Worm (Caenorhabditis elegans) whole organism, L3 larva: ENCODE measurements around the gene tiar-2.
A peak's percentile ranks its signal among the peaks of the same experiment; 100 is the strongest.

Experiments
- R02D3.7 ChIP-seq: fragments of 150-350 bp; optimal IDR thresholded peaks from 2 replicates; lab custom pipeline; 2014; ENCODE audit warnings: missing biosample characterization, missing genetic modification characterization
- ZK546.5 ChIP-seq: sonication (generic microtip); optimal IDR thresholded peaks from 2 replicates; lab custom pipeline; 2017; ENCODE audit warnings: missing biosample characterization, missing genetic modification characterization
- aly-2 ChIP-seq: fragments of 150-350 bp; optimal IDR thresholded peaks from 2 replicates; lab custom pipeline; 2014; ENCODE audit warnings: missing biosample characterization, missing genetic modification characterization
- ceh-28 ChIP-seq: fragments of 150-350 bp; optimal IDR thresholded peaks from 2 replicates; lab custom pipeline; 2014; ENCODE audit warnings: missing biosample characterization, missing genetic modification reagents, missing genetic modification characterization
- ceh-82 ChIP-seq: fragments of 150-350 bp; optimal IDR thresholded peaks from 2 replicates; lab custom pipeline; 2014; ENCODE audit warnings: missing biosample characterization, missing genetic modification characterization
- daf-12 ChIP-seq: fragments of 150-350 bp; optimal IDR thresholded peaks from 2 replicates; lab custom pipeline; 2014; ENCODE audit warnings: missing biosample characterization, missing genetic modification reagents, missing genetic modification characterization
- egl-27 ChIP-seq: sonication (generic microtip); optimal IDR thresholded peaks from 4 replicates; lab custom pipeline; 2017; ENCODE audit warnings: missing biosample characterization, missing genetic modification reagents, missing genetic modification characterization
- egl-5 ChIP-seq: fragments of 150-350 bp; optimal IDR thresholded peaks from 2 replicates; lab custom pipeline; 2017; ENCODE audit warnings: missing biosample characterization, missing genetic modification reagents, missing genetic modification characterization, inconsistent platforms
- elt-1 ChIP-seq: fragments of 150-350 bp; optimal IDR thresholded peaks from 2 replicates; lab custom pipeline; 2014; ENCODE audit warnings: missing biosample characterization, missing genetic modification characterization
- elt-2 ChIP-seq: sonication (generic microtip); optimal IDR thresholded peaks from 2 replicates; lab custom pipeline; 2016; ENCODE audit warnings: missing genetic modification reagents, mild to moderate bottlenecking, missing genetic modification characterization, missing compliant biosample characterization
- elt-3 ChIP-seq, 3 experiments: fragments of 150-350 bp in 1 of 3; sonication (generic microtip) in 2 of 3; optimal IDR thresholded peaks; 2 replicates in 2 of 3; 4 replicates in 1 of 3; lab custom pipeline; 2014 to 2017; ENCODE audit warnings: missing biosample characterization in 3 of 3, missing genetic modification characterization in 3 of 3
- eor-1 ChIP-seq, 2 experiments: fragments of 150-350 bp; optimal IDR thresholded peaks; 2 replicates each; lab custom pipeline; 2014 to 2018; ENCODE audit warnings: missing biosample characterization in 2 of 2, missing genetic modification characterization in 2 of 2
- fkh-2 ChIP-seq: fragments of 150-350 bp; optimal IDR thresholded peaks from 2 replicates; lab custom pipeline; 2014; ENCODE audit warnings: missing biosample characterization, missing genetic modification reagents, missing genetic modification characterization
- hmg-11 ChIP-seq: sonication (generic microtip); optimal IDR thresholded peaks from 2 replicates; lab custom pipeline; 2016; ENCODE audit warnings: missing genetic modification characterization, missing compliant biosample characterization
- lin-15B ChIP-seq: fragments of 150-350 bp; optimal IDR thresholded peaks from 2 replicates; lab custom pipeline; 2014; ENCODE audit warnings: missing biosample characterization, missing genetic modification characterization
- lin-39 ChIP-seq: fragments of 150-350 bp; optimal IDR thresholded peaks from 2 replicates; lab custom pipeline; 2018; ENCODE audit warnings: missing biosample characterization, missing genetic modification reagents, missing genetic modification characterization
- lsy-12 ChIP-seq: sonication (generic microtip); optimal IDR thresholded peaks from 2 replicates; lab custom pipeline; 2016; ENCODE audit warnings: mild to moderate bottlenecking, missing genetic modification characterization, missing compliant biosample characterization
- mml-1 ChIP-seq: fragments of 150-350 bp; sonication (generic microtip); optimal IDR thresholded peaks from 3 replicates; lab custom pipeline; 2014; ENCODE audit warnings: missing biosample characterization, missing genetic modification characterization
- nfya-1 ChIP-seq: sonication (generic microtip); optimal IDR thresholded peaks from 2 replicates; lab custom pipeline; 2017; ENCODE audit warnings: missing genetic modification characterization, mild to moderate bottlenecking, missing compliant biosample characterization, antibody characterized with exemption, moderate library complexity; ENCODE audit not compliant: insufficient read depth
- nhr-11 ChIP-seq: fragments of 150-350 bp; optimal IDR thresholded peaks from 2 replicates; lab custom pipeline; 2014; ENCODE audit warnings: missing biosample characterization, missing genetic modification characterization
- nhr-12 ChIP-seq: fragments of 150-350 bp; optimal IDR thresholded peaks from 2 replicates; lab custom pipeline; 2014; ENCODE audit warnings: missing biosample characterization, missing genetic modification characterization
- nhr-23 ChIP-seq: fragments of 150-350 bp; optimal IDR thresholded peaks from 2 replicates; lab custom pipeline; 2014; ENCODE audit warnings: missing biosample characterization, missing genetic modification reagents, missing genetic modification characterization
- nhr-237 ChIP-seq: fragments of 150-350 bp; optimal IDR thresholded peaks from 2 replicates; lab custom pipeline; 2014; ENCODE audit warnings: missing biosample characterization, missing genetic modification characterization
- nhr-28 ChIP-seq: fragments of 150-350 bp; optimal IDR thresholded peaks from 2 replicates; lab custom pipeline; 2014; ENCODE audit warnings: missing biosample characterization, missing genetic modification characterization
- nhr-43 ChIP-seq: sonication (generic microtip); optimal IDR thresholded peaks from 2 replicates; lab custom pipeline; 2016; ENCODE audit warnings: mild to moderate bottlenecking, missing genetic modification characterization, missing compliant biosample characterization; ENCODE audit not compliant: poor library complexity, severe bottlenecking
- nhr-67 ChIP-seq: fragments of 150-350 bp; optimal IDR thresholded peaks from 2 replicates; lab custom pipeline; 2014; ENCODE audit warnings: missing biosample characterization, missing genetic modification characterization
- nhr-76 ChIP-seq: fragments of 150-350 bp; sonication (generic microtip); optimal IDR thresholded peaks from 5 replicates; lab custom pipeline; 2014; ENCODE audit warnings: missing biosample characterization, missing genetic modification characterization
- pha-4 ChIP-seq: fragments of 150-350 bp; optimal IDR thresholded peaks from 2 replicates; lab custom pipeline; 2014; ENCODE audit warnings: missing biosample characterization, missing genetic modification reagents, missing genetic modification characterization
- sea-2 ChIP-seq: fragments of 150-350 bp; sonication (generic microtip); optimal IDR thresholded peaks from 4 replicates; lab custom pipeline; 2014; ENCODE audit warnings: missing biosample characterization, missing genetic modification reagents, missing genetic modification characterization
- skn-1 ChIP-seq: fragments of 150-350 bp; optimal IDR thresholded peaks from 2 replicates; lab custom pipeline; 2014; ENCODE audit warnings: missing biosample characterization, missing genetic modification characterization
- snpc-4 ChIP-seq: fragments of 150-350 bp; optimal IDR thresholded peaks from 2 replicates; lab custom pipeline; 2014; ENCODE audit warnings: missing biosample characterization, missing genetic modification characterization
- tbx-2 ChIP-seq: sonication (generic microtip); optimal IDR thresholded peaks from 2 replicates; lab custom pipeline; 2016; ENCODE audit warnings: mild to moderate bottlenecking, missing genetic modification characterization, missing compliant biosample characterization
- unc-62 ChIP-seq: fragments of 150-350 bp; sonication (generic microtip); optimal IDR thresholded peaks from 4 replicates; lab custom pipeline; 2014; ENCODE audit warnings: missing biosample characterization, missing genetic modification reagents, missing genetic modification characterization
- zag-1 ChIP-seq: fragments of 150-350 bp; optimal IDR thresholded peaks from 2 replicates; lab custom pipeline; 2014; ENCODE audit warnings: missing biosample characterization, missing genetic modification characterization
- ztf-11 ChIP-seq: fragments of 150-350 bp; optimal IDR thresholded peaks from 2 replicates; lab custom pipeline; 2014; ENCODE audit warnings: missing biosample characterization, missing genetic modification characterization
- ztf-4 ChIP-seq: fragments of 150-350 bp; optimal IDR thresholded peaks from 2 replicates; lab custom pipeline; 2014; ENCODE audit warnings: missing biosample characterization, missing genetic modification characterization

Gene tiar-2

DNA sequence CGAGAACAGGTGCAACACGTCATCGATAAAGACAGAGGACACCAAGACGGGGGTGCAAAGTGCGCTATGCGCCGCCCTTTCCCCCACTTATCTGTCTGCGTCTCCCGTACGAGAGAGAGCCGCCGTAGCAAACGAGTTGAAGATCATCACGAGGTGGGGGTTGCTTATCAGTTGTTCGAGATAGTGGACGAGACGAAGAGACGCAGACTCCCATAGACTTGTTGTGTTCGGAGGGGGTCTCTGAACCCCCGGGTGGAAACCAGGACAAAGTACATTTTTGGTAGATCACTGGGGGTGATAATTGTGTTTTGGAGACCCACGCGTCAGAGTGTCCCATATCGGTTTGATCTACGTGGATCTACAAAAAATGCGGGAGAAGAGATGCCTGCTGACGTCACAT lies 30.3 kb downstream of the tiar-2 start (continued):
- peak; percentile 90 for TF ChIP-seq nfya-1 (tag; lab: Kevin White, UChicago)
- peak; percentile 68 for TF ChIP-seq elt-1 (tag; lab: Kevin White, UChicago)
- peak in 1 of 3 experiments; percentile 71 for TF ChIP-seq elt-3 (tag; optimal IDR thresholded peaks at IDR 0.05; lab: Kevin White, UChicago)
- TF ChIP-seq zag-1 (tag; lab: Kevin White, UChicago): no peak
- no peak for TF ChIP-seq nhr-12 (tag; lab: Kevin White, UChicago)
- TF ChIP-seq nhr-43 (tag; lab: Kevin White, UChicago): peak; percentile 96
- TF ChIP-seq mml-1 (tag; lab: Kevin White, UChicago): no peak
- peak; percentile 95 for TF ChIP-seq elt-2 (tag; lab: Kevin White, UChicago)
- TF ChIP-seq nhr-67 (tag; lab: Kevin White, UChicago): no peak

DNA sequence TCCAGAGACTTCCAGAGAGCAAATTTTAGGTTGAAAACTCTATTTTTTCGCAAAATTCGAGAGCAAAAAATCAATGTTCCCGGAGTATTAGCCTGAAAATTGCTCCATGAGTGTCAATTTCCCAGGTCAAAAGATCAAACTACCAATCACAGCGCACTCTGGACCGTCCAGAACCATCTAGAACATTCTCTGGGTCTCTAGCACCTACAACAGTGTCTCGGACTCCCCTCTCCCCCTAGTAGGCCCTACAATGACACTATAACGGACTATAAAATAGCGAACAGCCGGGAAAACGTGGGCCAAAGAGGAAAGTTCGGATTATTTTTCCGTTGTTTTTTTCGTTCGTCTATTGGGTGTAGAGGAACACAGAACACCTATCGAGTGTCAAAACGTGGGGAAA lies 30.9 kb downstream of the tiar-2 start:
- TF ChIP-seq elt-2 (tag; lab: Kevin White, UChicago) (no peak), nhr-12 (tag; lab: Kevin White, UChicago) (no peak), ZK546.5 (tag; lab: Kevin White, UChicago) (no peak), elt-1 (tag; lab: Kevin White, UChicago) (no peak), nhr-11 (tag; lab: Kevin White, UChicago) (no peak), nhr-28 (tag; lab: Kevin White, UChicago) (no peak), lsy-12 (tag; lab: Kevin White, UChicago) (no peak), ztf-11 (tag; lab: Kevin White, UChicago) (no peak), ztf-4 (tag; lab: Kevin White, UChicago) (no peak), egl-27 (tag; lab: Kevin White, UChicago) (no peak), ceh-82 (tag; lab: Kevin White, UChicago) (no peak), eor-1 (tag; optimal IDR thresholded peaks at IDR 0.05; lab: Kevin White, UChicago) (no peak), nhr-76 (no peak), nhr-43 (tag; lab: Kevin White, UChicago) (no peak), sea-2 (GFP tag; lab: Kevin White, UChicago) (no peak), lin-15B (tag; lab: Kevin White, UChicago) (no peak), ceh-28 (tag; lab: Kevin White, UChicago) (no peak)

DNA sequence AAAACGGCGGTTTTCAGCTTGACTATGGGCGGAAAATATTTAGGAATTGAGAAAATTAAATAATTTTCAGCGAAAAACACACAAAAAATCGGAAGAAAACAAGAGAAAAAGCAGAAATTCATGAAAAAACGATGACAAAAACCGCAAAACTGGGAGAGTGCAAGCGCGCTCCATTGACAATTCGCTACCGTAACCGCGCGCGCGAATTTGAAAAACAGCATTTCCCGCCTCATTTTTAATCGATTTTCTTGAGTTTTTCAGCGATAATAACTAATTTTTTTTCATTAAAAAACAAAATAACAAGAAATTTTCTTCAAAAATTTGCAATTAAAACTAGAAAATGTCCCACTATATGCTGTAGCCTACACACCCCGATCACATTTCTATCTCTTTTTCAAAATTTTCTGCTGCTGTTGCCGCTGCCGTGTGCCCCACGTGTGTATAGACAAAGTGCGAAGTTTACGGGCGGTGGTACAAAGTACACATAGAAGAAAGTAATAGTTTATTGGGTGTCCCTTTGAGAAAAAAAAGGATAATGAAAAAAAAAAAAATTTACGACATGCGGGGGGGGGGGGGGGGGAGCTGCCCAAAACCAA lies 31.5 kb downstream of the tiar-2 start:
- TF ChIP-seq eor-1 (tag; optimal IDR thresholded peaks at IDR 0.05; lab: Kevin White, UChicago) (no peak), elt-1 (tag; lab: Kevin White, UChicago) (no peak), nhr-28 (tag; lab: Kevin White, UChicago) (no peak), pha-4 (tag; lab: Kevin White, UChicago) (peak; percentile 18), ZK546.5 (tag; lab: Kevin White, UChicago) (no peak), hmg-11 (tag; lab: Kevin White, UChicago) (no peak), nhr-67 (tag; lab: Kevin White, UChicago) (no peak), elt-2 (tag; lab: Kevin White, UChicago) (peak; percentile 15), nfya-1 (tag; lab: Kevin White, UChicago) (peak; percentile 32), unc-62 (GFP tag; lab: Kevin White, UChicago) (no peak), tbx-2 (tag; lab: Kevin White, UChicago) (no peak), mml-1 (tag; lab: Kevin White, UChicago) (no peak), lin-15B (tag; lab: Kevin White, UChicago) (peak; percentile 0), daf-12 (tag; lab: Kevin White, UChicago) (no peak), lin-39 (no peak), elt-3 (tag; optimal IDR thresholded peaks at IDR 0.05; lab: Kevin White, UChicago) (no peak), nhr-76 (no peak), nhr-23 (tag; lab: Kevin White, UChicago) (peak; percentile 18), skn-1 (tag; lab: Kevin White, UChicago) (no peak), nhr-43 (tag; lab: Kevin White, UChicago) (peak; percentile 7), nhr-11 (tag; lab: Kevin White, UChicago) (peak; percentile 43), fkh-2 (no peak), snpc-4 (tag; lab: Kevin White, UChicago) (no peak)

DNA sequence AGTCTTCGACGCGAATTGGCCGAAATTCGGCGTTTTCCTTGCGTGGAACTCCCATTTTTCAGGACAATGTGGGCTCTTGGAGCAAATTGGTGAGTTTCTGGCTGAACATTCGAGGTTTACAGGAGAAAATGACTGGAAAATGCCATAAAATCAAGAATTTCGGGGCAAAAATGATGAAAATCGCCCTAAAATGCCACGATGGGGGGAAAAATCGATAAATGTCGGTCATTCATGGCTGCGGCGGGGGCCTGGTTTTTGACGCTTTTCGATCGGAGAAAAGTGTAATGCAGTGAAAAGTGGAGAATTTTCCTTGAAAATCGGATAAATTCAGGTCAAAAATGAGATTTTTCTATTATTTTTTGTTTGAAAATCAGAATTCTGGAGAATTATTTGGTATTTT lies 36.7 kb downstream of the tiar-2 start, which contains the start of the genes Y46G5A.18 and Y46G5A.47:
Gene Y46G5A.18 (minus strand): TSS at position 101 of the 400 bp plus-strand sequence.
Gene Y46G5A.47 (minus strand): TSS at position 146 of the 400 bp plus-strand sequence.
- TF ChIP-seq aly-2 (tag; lab: Kevin White, UChicago) (no peak), tbx-2 (tag; lab: Kevin White, UChicago) (no peak), snpc-4 (tag; lab: Kevin White, UChicago) (no peak), R02D3.7 (no peak), lsy-12 (tag; lab: Kevin White, UChicago) (no peak), daf-12 (tag; lab: Kevin White, UChicago) (no peak), nhr-23 (tag; lab: Kevin White, UChicago) (no peak), egl-5 (tag; lab: Kevin White, UChicago) (no peak), nhr-237 (tag; lab: Kevin White, UChicago) (no peak), lin-15B (tag; lab: Kevin White, UChicago) (no peak), nhr-43 (tag; lab: Kevin White, UChicago) (no peak), pha-4 (tag; lab: Kevin White, UChicago) (no peak)
